Fruit fly (Drosophila melanogaster) whole organism, embryonic: Measurements from ENCODE around the gene GstT4.

ENCODE experiments used
- Atf3 ChIP-seq: fragments of 200-800 bp; sonication (Bioruptor generic); optimal IDR thresholded peaks from 3 replicates; lab custom pipeline; 2016; ENCODE audit warnings: missing biosample characterization, missing genetic modification characterization
- CG10267 ChIP-seq: fragments of 200-800 bp; sonication (Bioruptor generic); optimal IDR thresholded peaks from 2 replicates; lab custom pipeline; 2018; ENCODE audit warnings: missing biosample characterization, mild to moderate bottlenecking, missing genetic modification characterization, moderate library complexity
- CG10274 ChIP-seq: fragments of 200-800 bp; sonication (Bioruptor generic); optimal IDR thresholded peaks from 3 replicates; lab custom pipeline; 2017; ENCODE audit warnings: missing biosample characterization, mild to moderate bottlenecking, missing genetic modification characterization
- CG10431 ChIP-seq: fragments of 200-800 bp; sonication (Bioruptor generic); optimal IDR thresholded peaks from 3 replicates; lab custom pipeline; 2018; ENCODE audit warnings: missing biosample characterization, mild to moderate bottlenecking, missing genetic modification characterization
- CG10959 ChIP-seq: fragments of 200-800 bp; sonication (Bioruptor generic); IDR thresholded peaks from 2 replicates; pipeline ENCODE4 v1.3.6; 2022; ENCODE audit warnings: missing biosample characterization, missing genetic modification characterization
- CG13424 ChIP-seq: fragments of 200-800 bp; sonication (Bioruptor generic); optimal IDR thresholded peaks from 2 replicates; lab custom pipeline; 2019; ENCODE audit warnings: missing biosample characterization, mild to moderate bottlenecking, missing genetic modification characterization, moderate library complexity
- CG14710 ChIP-seq: fragments of 200-800 bp; sonication (Bioruptor generic); optimal IDR thresholded peaks from 3 replicates; lab custom pipeline; 2019; ENCODE audit warnings: missing biosample characterization, mild to moderate bottlenecking, missing genetic modification characterization, moderate library complexity
- CG14965 ChIP-seq: fragments of 200-800 bp; sonication (Bioruptor generic); optimal IDR thresholded peaks from 2 replicates; lab custom pipeline; 2016; ENCODE audit warnings: missing biosample characterization, missing genetic modification characterization, borderline replicate concordance
- CG15479 ChIP-seq: fragments of 200-800 bp; sonication (Bioruptor generic); optimal IDR thresholded peaks from 3 replicates; lab custom pipeline; 2019; ENCODE audit warnings: missing biosample characterization, mild to moderate bottlenecking, missing genetic modification characterization, moderate library complexity
- CG2120 ChIP-seq: fragments of 200-800 bp; sonication (Bioruptor generic); optimal IDR thresholded peaks from 3 replicates; lab custom pipeline; 2016; ENCODE audit warnings: missing biosample characterization, missing genetic modification characterization
- CG31365 ChIP-seq: fragments of 200-800 bp; sonication (Bioruptor generic); optimal IDR thresholded peaks from 2 replicates; lab custom pipeline; 2018; ENCODE audit warnings: missing biosample characterization, mild to moderate bottlenecking, missing genetic modification characterization
- CG3281 ChIP-seq: fragments of 200-800 bp; sonication (Bioruptor generic); optimal IDR thresholded peaks from 3 replicates; lab custom pipeline; 2017; ENCODE audit warnings: missing biosample characterization, mild to moderate bottlenecking, missing genetic modification characterization
- CG33557 ChIP-seq: fragments of 200-800 bp; sonication (Bioruptor generic); optimal IDR thresholded peaks from 2 replicates; lab custom pipeline; 2019; ENCODE audit warnings: missing biosample characterization, mild to moderate bottlenecking, missing genetic modification characterization, moderate library complexity
- CG4328 ChIP-seq: fragments of 200-800 bp; sonication (Bioruptor generic); optimal IDR thresholded peaks from 3 replicates; lab custom pipeline; 2017; ENCODE audit warnings: missing biosample characterization, missing genetic modification reagents, missing genetic modification characterization
- CG5245 ChIP-seq: fragments of 200-800 bp; sonication (Bioruptor generic); optimal IDR thresholded peaks from 3 replicates; lab custom pipeline; 2016; ENCODE audit warnings: missing biosample characterization, missing genetic modification characterization
- CG5953 ChIP-seq: fragments of 200-800 bp; sonication (Bioruptor generic); IDR thresholded peaks from 2 replicates; pipeline ENCODE4 v1.3.6; 2022; ENCODE audit warnings: missing biosample characterization, missing genetic modification characterization
- CG7987 ChIP-seq: fragments of 200-800 bp; sonication (Bioruptor generic); optimal IDR thresholded peaks from 2 replicates; lab custom pipeline; 2018; ENCODE audit warnings: missing biosample characterization, mild to moderate bottlenecking, missing genetic modification characterization, moderate library complexity
- CG8765 ChIP-seq: fragments of 200-800 bp; sonication (Bioruptor generic); IDR thresholded peaks from 2 replicates; pipeline ENCODE4 v1.3.6; 2022; ENCODE audit warnings: missing biosample characterization, missing genetic modification characterization
- CG9727 ChIP-seq: fragments of 200-800 bp; sonication (Bioruptor generic); optimal IDR thresholded peaks from 3 replicates; lab custom pipeline; 2017; ENCODE audit warnings: missing biosample characterization, mild to moderate bottlenecking, missing genetic modification characterization
- CG9817 ChIP-seq: fragments of 200-800 bp; sonication (Bioruptor generic); optimal IDR thresholded peaks from 2 replicates; lab custom pipeline; 2018; ENCODE audit warnings: missing biosample characterization, mild to moderate bottlenecking, missing genetic modification characterization, moderate library complexity
- Dll ChIP-seq: fragments of 200-800 bp; sonication (Bioruptor generic); IDR thresholded peaks from 4 replicates; pipeline ENCODE4 v1.3.6; 2022; ENCODE audit warnings: missing biosample characterization, missing genetic modification characterization; ENCODE audit not compliant: partially characterized antibody
- Doc2 ChIP-seq: fragments of 200-800 bp; sonication (Bioruptor generic); IDR thresholded peaks from 2 replicates; pipeline ENCODE4 v1.3.6; 2022; ENCODE audit warnings: missing biosample characterization, missing genetic modification characterization
- Drgx ChIP-seq: fragments of 200-800 bp; sonication (Bioruptor generic); IDR thresholded peaks from 2 replicates; pipeline ENCODE4 v1.3.6; 2022; ENCODE audit warnings: missing biosample characterization, missing genetic modification characterization
- H15 ChIP-seq: fragments of 200-800 bp; sonication (Bioruptor generic); IDR thresholded peaks from 3 replicates; pipeline ENCODE4 v1.3.6; 2022; ENCODE audit warnings: missing biosample characterization, missing genetic modification characterization
- Mes4 ChIP-seq: fragments of 200-800 bp; sonication (Bioruptor generic); optimal IDR thresholded peaks from 2 replicates; lab custom pipeline; 2016; ENCODE audit warnings: missing biosample characterization, missing genetic modification characterization
- NC2α ChIP-seq: fragments of 200-800 bp; sonication (Bioruptor generic); optimal IDR thresholded peaks from 2 replicates; lab custom pipeline; 2016; ENCODE audit warnings: missing biosample characterization, missing genetic modification characterization
- NC2β ChIP-seq: fragments of 200-800 bp; sonication (Bioruptor generic); optimal IDR thresholded peaks from 2 replicates; lab custom pipeline; 2016; ENCODE audit warnings: missing biosample characterization, missing genetic modification characterization
- Rfx ChIP-seq: fragments of 200-800 bp; sonication (Bioruptor generic); IDR thresholded peaks from 2 replicates; pipeline ENCODE4 v1.3.6; 2022; ENCODE audit warnings: missing biosample characterization, missing genetic modification characterization
- Ssrp ChIP-seq: fragments of 200-800 bp; sonication (Bioruptor generic); optimal IDR thresholded peaks from 2 replicates; lab custom pipeline; 2018; ENCODE audit warnings: missing biosample characterization, mild to moderate bottlenecking, missing genetic modification characterization, moderate library complexity
- Tbp ChIP-seq: fragments of >200 bp; optimal IDR thresholded peaks from 2 replicates; lab custom pipeline; 2018; ENCODE audit warnings: missing biosample characterization, missing genetic modification characterization
- Xrp1 ChIP-seq: fragments of 200-800 bp; sonication (Bioruptor generic); IDR thresholded peaks from 2 replicates; pipeline ENCODE4 v1.3.6; 2022; ENCODE audit warnings: missing biosample characterization, missing genetic modification characterization
- ac ChIP-seq: fragments of 200-800 bp; sonication (Bioruptor generic); optimal IDR thresholded peaks from 3 replicates; lab custom pipeline; 2017; ENCODE audit warnings: missing biosample characterization, mild to moderate bottlenecking, missing genetic modification characterization
- ash1 ChIP-seq: fragments of 200-800 bp; sonication (Bioruptor generic); optimal IDR thresholded peaks from 2 replicates; lab custom pipeline; 2018; ENCODE audit warnings: missing biosample characterization, mild to moderate bottlenecking, missing genetic modification characterization
- esg ChIP-seq: fragments of 200-800 bp; sonication (Bioruptor generic); conservative IDR thresholded peaks from 2 replicates; pipeline ENCODE4 v1.3.6; 2022; ENCODE audit warnings: missing biosample characterization, missing genetic modification characterization
- kah ChIP-seq: fragments of 200-800 bp; sonication (Bioruptor generic); optimal IDR thresholded peaks from 2 replicates; lab custom pipeline; 2018; ENCODE audit warnings: missing biosample characterization, mild to moderate bottlenecking, missing genetic modification characterization
- lov ChIP-seq, 2 experiments: fragments of 200-800 bp in 1 of 2; fragments of >200 bp in 1 of 2; sonication (Bioruptor generic) in 1 of 2; IDR thresholded peaks in 1 of 2; optimal IDR thresholded peaks in 1 of 2; 2 replicates in 1 of 2; 3 replicates in 1 of 2; pipeline versions ENCODE4 v1.3.6 to Lab custom; 2017 to 2022; ENCODE audit warnings: missing biosample characterization in 1 of 2, missing genetic modification characterization in 1 of 2
- nau ChIP-seq: fragments of 200-800 bp; sonication (Bioruptor generic); optimal IDR thresholded peaks from 3 replicates; lab custom pipeline; 2017; ENCODE audit warnings: missing biosample characterization, mild to moderate bottlenecking, missing genetic modification characterization, missing genetic modification reagents
- onecut ChIP-seq: fragments of 200-800 bp; sonication (Bioruptor generic); IDR thresholded peaks from 2 replicates; pipeline ENCODE4 v1.3.6; 2022; ENCODE audit warnings: missing biosample characterization, missing genetic modification characterization
- pfk ChIP-seq: fragments of 200-800 bp; sonication (Bioruptor generic); optimal IDR thresholded peaks from 2 replicates; lab custom pipeline; 2018; ENCODE audit warnings: missing biosample characterization, mild to moderate bottlenecking, missing genetic modification characterization, moderate library complexity
- pros ChIP-seq: fragments of 200-800 bp; sonication (Bioruptor generic); optimal IDR thresholded peaks from 3 replicates; lab custom pipeline; 2019; ENCODE audit warnings: missing biosample characterization, mild to moderate bottlenecking, missing genetic modification characterization, moderate library complexity
- salm ChIP-seq: fragments of 200-800 bp; sonication (Bioruptor generic); optimal IDR thresholded peaks from 2 replicates; lab custom pipeline; 2018; ENCODE audit warnings: missing biosample characterization, mild to moderate bottlenecking, missing genetic modification characterization
- sima ChIP-seq: fragments of 200-800 bp; sonication (Bioruptor generic); optimal IDR thresholded peaks from 2 replicates; lab custom pipeline; 2016; ENCODE audit warnings: missing biosample characterization, missing genetic modification characterization
- ssp ChIP-seq: fragments of 200-800 bp; sonication (Bioruptor generic); IDR thresholded peaks from 2 replicates; pipeline ENCODE4 v1.3.6; 2022; ENCODE audit warnings: missing biosample characterization, missing genetic modification characterization
- tin ChIP-seq: fragments of 200-800 bp; sonication (Bioruptor generic); optimal IDR thresholded peaks from 3 replicates; lab custom pipeline; 2016; ENCODE audit warnings: missing biosample characterization, missing genetic modification characterization
- tio ChIP-seq: fragments of 200-800 bp; sonication (Bioruptor generic); optimal IDR thresholded peaks from 2 replicates; lab custom pipeline; 2017; ENCODE audit warnings: missing biosample characterization, missing genetic modification characterization, inconsistent platforms
- usp ChIP-seq: fragments of >200 bp; optimal IDR thresholded peaks from 2 replicates; lab custom pipeline; 2017; ENCODE audit warnings: missing biosample characterization, missing genetic modification characterization
- vvl ChIP-seq: fragments of 200-800 bp; sonication (Bioruptor generic); IDR thresholded peaks from 2 replicates; pipeline ENCODE4 v1.3.6; 2022; ENCODE audit warnings: missing biosample characterization, missing genetic modification characterization
- zf30C ChIP-seq: fragments of 200-800 bp; sonication (Bioruptor generic); optimal IDR thresholded peaks from 3 replicates; lab custom pipeline; 2018; ENCODE audit warnings: missing biosample characterization, mild to moderate bottlenecking, missing genetic modification characterization
- zfh2 ChIP-seq: fragments of 200-800 bp; sonication (Bioruptor generic); optimal IDR thresholded peaks from 2 replicates; lab custom pipeline; 2016; ENCODE audit warnings: missing biosample characterization, missing genetic modification characterization

Gene GstT4

dm6 chrX:13401245-13401644, 3.3 kb upstream of the GstT4 start (continued):
- peak; percentile 21; the same call in 1 of the 2 replicates for TF ChIP-seq Rfx
- no peak for TF ChIP-seq CG13424
- TF ChIP-seq sima (GFP tag; lab: Kevin White, UChicago): no peak
- TF ChIP-seq CG15479 (GFP tag; lab: Kevin White, UChicago): no peak
- TF ChIP-seq Dll (GFP tag; lab: Robert Waterston, UW): no peak
- no peak for TF ChIP-seq zfh2 (GFP tag; lab: Kevin White, UChicago)
- TF ChIP-seq CG33557 (GFP tag; lab: Kevin White, UChicago): no peak
- TF ChIP-seq Mes4 (GFP tag; lab: Kevin White, UChicago): no peak
- TF ChIP-seq esg (GFP tag; lab: Robert Waterston, UW): no peak
- no peak for TF ChIP-seq Ssrp (tag; lab: Kevin White, UChicago)
- TF ChIP-seq zf30C (GFP tag; lab: Kevin White, UChicago): no peak
- peak; percentile 6; the same call in 1 of the 2 replicates for TF ChIP-seq onecut (GFP tag; lab: Robert Waterston, UW)
- TF ChIP-seq CG10959 (GFP tag; lab: Robert Waterston, UW): peak; percentile 5; the same call in 1 of the 2 replicates
- no peak for TF ChIP-seq tin (GFP tag; lab: Kevin White, UChicago)
- peak; percentile 2 for TF ChIP-seq CG10267 (tag; lab: Kevin White, UChicago)
- TF ChIP-seq nau (GFP tag; lab: Kevin White, UChicago): no peak
- TF ChIP-seq CG5953: no peak
- peak; percentile 27; the same call in 1 of the 2 replicates for TF ChIP-seq vvl (GFP tag; lab: Robert Waterston, UW)
- no peak for TF ChIP-seq CG5245
- TF ChIP-seq Xrp1: peak; percentile 15; the same call in 1 of the 2 replicates
- TF ChIP-seq CG14965 (GFP tag; lab: Kevin White, UChicago): peak; percentile 97
- 0 out of 3 replicates have a peak, but pooled peaks have one; percentile 24 for TF ChIP-seq H15
- TF ChIP-seq Atf3 (GFP tag; lab: Kevin White, UChicago): no peak
- TF ChIP-seq lov (optimal IDR thresholded peaks at IDR 0.05; lab: Kevin White, UChicago): no peak
- TF ChIP-seq lov (GFP tag; IDR thresholded peaks at IDR 0.05; lab: Robert Waterston, UW): no peak
- no peak for TF ChIP-seq ssp (GFP tag; lab: Robert Waterston, UW)
- TF ChIP-seq kah (GFP tag; lab: Kevin White, UChicago): peak; percentile 2
- no peak for TF ChIP-seq CG10274 (GFP tag; lab: Kevin White, UChicago)
- TF ChIP-seq CG4328 (GFP tag; lab: Kevin White, UChicago): no peak
- TF ChIP-seq CG7987: peak; percentile 1
- no peak for TF ChIP-seq ac (GFP tag; lab: Kevin White, UChicago)
- TF ChIP-seq NC2α: no peak
- no peak for TF ChIP-seq Drgx (GFP tag; lab: Robert Waterston, UW)

- TF ChIP-seq CG9727 (no peak), tio (GFP tag; lab: Kevin White, UChicago) (no peak), Doc2 (GFP tag; lab: Robert Waterston, UW) (no peak), CG10267 (tag; lab: Kevin White, UChicago) (no peak), CG3281 (GFP tag; lab: Kevin White, UChicago) (no peak), pfk (GFP tag; lab: Kevin White, UChicago) (no peak), CG14710 (tag; lab: Kevin White, UChicago) (no peak), CG10431 (GFP tag; lab: Kevin White, UChicago) (no peak), CG8765 (GFP tag; lab: Robert Waterston, UW) (no peak), Tbp (GFP tag; lab: Kevin White, UChicago) (no peak), salm (tag; lab: Kevin White, UChicago) (no peak), CG2120 (no peak), NC2β (GFP tag; lab: Kevin White, UChicago) (no peak), CG31365 (tag; lab: Kevin White, UChicago) (no peak), pros (no peak), usp (no peak), ash1 (GFP tag; lab: Kevin White, UChicago) (no peak), CG9817 (tag; lab: Kevin White, UChicago) (no peak)
- TF ChIP-seq, all 482 proteins: peak for 0
Observed at dm6 chrX:13402763-13403162, 1.8 kb upstream of the GstT4 start, which contains the start of gene CG12725. Gene CG12725 (minus strand): TSS chrX:13402863.
